Worm (Caenorhabditis elegans) whole organism, L3 larva: ENCODE data around the gene E02H9.7.

Source experiments
- R02D3.7 ChIP-seq: fragments of 150-350 bp; optimal IDR thresholded peaks from 2 replicates; lab custom pipeline; 2014; ENCODE audit warnings: missing biosample characterization, missing genetic modification characterization
- ZK546.5 ChIP-seq: sonication (generic microtip); optimal IDR thresholded peaks from 2 replicates; lab custom pipeline; 2017; ENCODE audit warnings: missing biosample characterization, missing genetic modification characterization
- aly-2 ChIP-seq: fragments of 150-350 bp; optimal IDR thresholded peaks from 2 replicates; lab custom pipeline; 2014; ENCODE audit warnings: missing biosample characterization, missing genetic modification characterization
- ama-1 ChIP-seq: fragments of 150-350 bp; optimal IDR thresholded peaks from 2 replicates; lab custom pipeline; 2018
- ceh-16 ChIP-seq: sonication (generic microtip); optimal IDR thresholded peaks from 2 replicates; lab custom pipeline; 2017; ENCODE audit warnings: missing biosample characterization, missing genetic modification characterization
- ceh-82 ChIP-seq: fragments of 150-350 bp; optimal IDR thresholded peaks from 2 replicates; lab custom pipeline; 2014; ENCODE audit warnings: missing biosample characterization, missing genetic modification characterization
- egl-27 ChIP-seq: sonication (generic microtip); optimal IDR thresholded peaks from 4 replicates; lab custom pipeline; 2017; ENCODE audit warnings: missing biosample characterization, missing genetic modification reagents, missing genetic modification characterization
- egl-5 ChIP-seq: fragments of 150-350 bp; optimal IDR thresholded peaks from 2 replicates; lab custom pipeline; 2017; ENCODE audit warnings: missing biosample characterization, missing genetic modification reagents, missing genetic modification characterization, inconsistent platforms
- elt-1 ChIP-seq: fragments of 150-350 bp; optimal IDR thresholded peaks from 2 replicates; lab custom pipeline; 2014; ENCODE audit warnings: missing biosample characterization, missing genetic modification characterization
- elt-2 ChIP-seq: sonication (generic microtip); optimal IDR thresholded peaks from 2 replicates; lab custom pipeline; 2016; ENCODE audit warnings: missing genetic modification reagents, mild to moderate bottlenecking, missing genetic modification characterization, missing compliant biosample characterization
- fkh-10 ChIP-seq: sonication (generic microtip); optimal IDR thresholded peaks from 2 replicates; lab custom pipeline; 2017; ENCODE audit warnings: missing biosample characterization, missing genetic modification reagents, missing genetic modification characterization
- hmg-11 ChIP-seq: sonication (generic microtip); optimal IDR thresholded peaks from 2 replicates; lab custom pipeline; 2016; ENCODE audit warnings: missing genetic modification characterization, missing compliant biosample characterization
- jun-1 ChIP-seq: fragments of 150-350 bp; optimal IDR thresholded peaks from 2 replicates; lab custom pipeline; 2014; ENCODE audit warnings: missing biosample characterization, missing genetic modification reagents, missing genetic modification characterization
- lin-15B ChIP-seq: fragments of 150-350 bp; optimal IDR thresholded peaks from 2 replicates; lab custom pipeline; 2014; ENCODE audit warnings: missing biosample characterization, missing genetic modification characterization
- lin-39 ChIP-seq: fragments of 150-350 bp; optimal IDR thresholded peaks from 2 replicates; lab custom pipeline; 2018; ENCODE audit warnings: missing biosample characterization, missing genetic modification reagents, missing genetic modification characterization
- lsy-12 ChIP-seq: sonication (generic microtip); optimal IDR thresholded peaks from 2 replicates; lab custom pipeline; 2016; ENCODE audit warnings: mild to moderate bottlenecking, missing genetic modification characterization, missing compliant biosample characterization
- mml-1 ChIP-seq: fragments of 150-350 bp; sonication (generic microtip); optimal IDR thresholded peaks from 3 replicates; lab custom pipeline; 2014; ENCODE audit warnings: missing biosample characterization, missing genetic modification characterization
- nfya-1 ChIP-seq: sonication (generic microtip); optimal IDR thresholded peaks from 2 replicates; lab custom pipeline; 2017; ENCODE audit warnings: missing genetic modification characterization, mild to moderate bottlenecking, missing compliant biosample characterization, antibody characterized with exemption, moderate library complexity; ENCODE audit not compliant: insufficient read depth
- nhr-23 ChIP-seq: fragments of 150-350 bp; optimal IDR thresholded peaks from 2 replicates; lab custom pipeline; 2014; ENCODE audit warnings: missing biosample characterization, missing genetic modification reagents, missing genetic modification characterization
- nhr-237 ChIP-seq: fragments of 150-350 bp; optimal IDR thresholded peaks from 2 replicates; lab custom pipeline; 2014; ENCODE audit warnings: missing biosample characterization, missing genetic modification characterization
- nhr-25 ChIP-seq: sonication (generic microtip); optimal IDR thresholded peaks from 2 replicates; lab custom pipeline; 2017; ENCODE audit warnings: missing biosample characterization, missing genetic modification characterization
- nhr-43 ChIP-seq: sonication (generic microtip); optimal IDR thresholded peaks from 2 replicates; lab custom pipeline; 2016; ENCODE audit warnings: mild to moderate bottlenecking, missing genetic modification characterization, missing compliant biosample characterization; ENCODE audit not compliant: poor library complexity, severe bottlenecking
- nhr-76 ChIP-seq: fragments of 150-350 bp; sonication (generic microtip); optimal IDR thresholded peaks from 5 replicates; lab custom pipeline; 2014; ENCODE audit warnings: missing biosample characterization, missing genetic modification characterization
- nhr-77 ChIP-seq: fragments of 150-350 bp; optimal IDR thresholded peaks from 2 replicates; lab custom pipeline; 2014; ENCODE audit warnings: missing biosample characterization, missing genetic modification characterization
- pha-4 ChIP-seq: fragments of 150-350 bp; optimal IDR thresholded peaks from 2 replicates; lab custom pipeline; 2014; ENCODE audit warnings: missing biosample characterization, missing genetic modification reagents, missing genetic modification characterization
- pqm-1 ChIP-seq: fragments of 150-350 bp; optimal IDR thresholded peaks from 2 replicates; lab custom pipeline; 2017; ENCODE audit warnings: missing biosample characterization, missing genetic modification characterization, inconsistent platforms
- skn-1 ChIP-seq: fragments of 150-350 bp; optimal IDR thresholded peaks from 2 replicates; lab custom pipeline; 2014; ENCODE audit warnings: missing biosample characterization, missing genetic modification characterization
- tbx-2 ChIP-seq: sonication (generic microtip); optimal IDR thresholded peaks from 2 replicates; lab custom pipeline; 2016; ENCODE audit warnings: mild to moderate bottlenecking, missing genetic modification characterization, missing compliant biosample characterization
- unc-39 ChIP-seq: sonication (generic microtip); optimal IDR thresholded peaks from 4 replicates; lab custom pipeline; 2017; ENCODE audit warnings: missing biosample characterization, missing genetic modification characterization
- unc-62 ChIP-seq: fragments of 150-350 bp; sonication (generic microtip); optimal IDR thresholded peaks from 4 replicates; lab custom pipeline; 2014; ENCODE audit warnings: missing biosample characterization, missing genetic modification reagents, missing genetic modification characterization
- ztf-4 ChIP-seq: fragments of 150-350 bp; optimal IDR thresholded peaks from 2 replicates; lab custom pipeline; 2014; ENCODE audit warnings: missing biosample characterization, missing genetic modification characterization

E02H9.7 gene

ce11 chrIII:2474781-2475180 is 29.3 kb upstream of the E02H9.7 start:
- TF ChIP-seq tbx-2 (no peak), R02D3.7 (tag; lab: Kevin White, UChicago) (no peak), fkh-10 (GFP tag; lab: Kevin White, UChicago) (no peak), pha-4 (tag; lab: Kevin White, UChicago) (no peak), ama-1 (lab: Kevin White, UChicago) (no peak)
- TF ChIP-seq, all 47 proteins: peak for 0

ce11 chrIII:2473554-2473953 is 28.1 kb upstream of the E02H9.7 start, which contains the start of gene smg-6:
Gene smg-6 (plus strand): TSS chrIII:2473854.
- TF ChIP-seq nhr-77 (no peak), ceh-82 (tag; lab: Kevin White, UChicago) (no peak), lin-15B (tag; lab: Kevin White, UChicago) (no peak), nhr-43 (tag; lab: Kevin White, UChicago) (no peak), unc-62 (no peak), elt-1 (tag; lab: Kevin White, UChicago) (no peak), lsy-12 (no peak), tbx-2 (no peak), jun-1 (tag; lab: Kevin White, UChicago) (no peak), nhr-237 (tag; lab: Kevin White, UChicago) (no peak), ZK546.5 (tag; lab: Kevin White, UChicago) (no peak), unc-39 (tag; lab: Kevin White, UChicago) (no peak), nhr-23 (no peak), aly-2 (tag; lab: Kevin White, UChicago) (no peak), hmg-11 (tag; lab: Kevin White, UChicago) (no peak), egl-27 (tag; lab: Kevin White, UChicago) (no peak)

- TF ChIP-seq skn-1 (tag; lab: Kevin White, UChicago) (no peak), pqm-1 (tag; lab: Kevin White, UChicago) (peak; percentile 2), lin-15B (tag; lab: Kevin White, UChicago) (peak; percentile 53), nfya-1 (peak; percentile 69), ceh-82 (tag; lab: Kevin White, UChicago) (no peak), pha-4 (tag; lab: Kevin White, UChicago) (peak; percentile 84), hmg-11 (tag; lab: Kevin White, UChicago) (peak; percentile 83), R02D3.7 (tag; lab: Kevin White, UChicago) (no peak), nhr-25 (tag; lab: Kevin White, UChicago) (peak; percentile 42), elt-2 (tag; lab: Kevin White, UChicago) (peak; percentile 44), egl-27 (tag; lab: Kevin White, UChicago) (peak; percentile 20), fkh-10 (GFP tag; lab: Kevin White, UChicago) (peak; percentile 21), lin-39 (tag; lab: Kevin White, UChicago) (peak; percentile 60), ztf-4 (tag; lab: Kevin White, UChicago) (no peak), mml-1 (tag; lab: Kevin White, UChicago) (no peak), nhr-76 (tag; lab: Kevin White, UChicago) (no peak)
Observed at ce11 chrIII:2471855-2472254, 26.4 kb upstream of the E02H9.7 start.

- no peak for TF ChIP-seq R02D3.7 (tag; lab: Kevin White, UChicago)
- TF ChIP-seq nhr-43 (tag; lab: Kevin White, UChicago): no peak
- TF ChIP-seq egl-5 (tag; lab: Kevin White, UChicago): no peak
- TF ChIP-seq ceh-16 (tag; lab: Kevin White, UChicago): no peak
- no peak for TF ChIP-seq skn-1 (tag; lab: Kevin White, UChicago)
- no peak for TF ChIP-seq nhr-76 (tag; lab: Kevin White, UChicago)
- no peak for TF ChIP-seq elt-2 (tag; lab: Kevin White, UChicago)
Observed at ce11 chrIII:2468202-2468601, 22.7 kb upstream of the E02H9.7 start, which contains the start of the genes E02H9.9 and E02H9.1. Gene E02H9.9 (minus strand): TSS chrIII:2468302. Gene E02H9.1 (plus strand): TSS chrIII:2468486.

- peak; percentile 8 for TF ChIP-seq elt-2 (tag; lab: Kevin White, UChicago)
Observed at ce11 chrIII:2458742-2459141, 13.3 kb upstream of the E02H9.7 start, which contains the start of gene E02H9.3. Gene E02H9.3 (plus strand): TSS chrIII:2459042.
